Worm (Caenorhabditis elegans): ENCODE measurements around the gene ZK757.10.

ZK757.10 gene

ce11 chrIII:9876951-9877350 lies at the start of gene ZK757.10:
ZK757.10 (plus strand) TSS chrIII:9877251.
- no peak for TF ChIP-seq zag-1 (tag; optimal IDR thresholded peaks at IDR 0.05)
- TF ChIP-seq ztf-11 (tag; optimal IDR thresholded peaks at IDR 0.05), result no peak
- no peak for TF ChIP-seq nhr-77 (tag; optimal IDR thresholded peaks at IDR 0.05)
- TF ChIP-seq lsy-12 (tag; optimal IDR thresholded peaks at IDR 0.05), result no peak
- TF ChIP-seq ceh-9 (tag; optimal IDR thresholded peaks at IDR 0.05), result no peak
- TF ChIP-seq eor-1 (tag; optimal IDR thresholded peaks at IDR 0.05), result no peak
- TF ChIP-seq ZK546.5 (tag; optimal IDR thresholded peaks at IDR 0.05), result no peak
- no peak for TF ChIP-seq ceh-28 (tag; optimal IDR thresholded peaks at IDR 0.05)
- no peak for TF ChIP-seq nhr-23 (tag; optimal IDR thresholded peaks at IDR 0.05)
- TF ChIP-seq aly-2 (tag; optimal IDR thresholded peaks at IDR 0.05), result no peak
- TF ChIP-seq R02D3.7 (tag; optimal IDR thresholded peaks at IDR 0.05), result no peak
- no peak for TF ChIP-seq lin-39 (tag; optimal IDR thresholded peaks at IDR 0.05)
- no peak for TF ChIP-seq egl-27 (tag; optimal IDR thresholded peaks at IDR 0.05)
- TF ChIP-seq mdl-1 (tag; optimal IDR thresholded peaks at IDR 0.05), result no peak
- TF ChIP-seq egl-5 (tag; optimal IDR thresholded peaks at IDR 0.05), result no peak

ce11 chrIII:9830502-9830901 lies 46.5 kb upstream of the ZK757.10 start, which contains the start of gene ZK632.12:
ZK632.12 (plus strand) TSS chrIII:9830802.
- no peak for TF ChIP-seq egl-27 (tag; optimal IDR thresholded peaks at IDR 0.05)
- no peak for TF ChIP-seq mdl-1 (tag; optimal IDR thresholded peaks at IDR 0.05)
- peak; percentile 39 for TF ChIP-seq pha-4 (tag; optimal IDR thresholded peaks at IDR 0.05)

ce11 chrIII:9832569-9832968 lies 44.5 kb upstream of the ZK757.10 start:
- TF ChIP-seq R02D3.7 (tag; optimal IDR thresholded peaks at IDR 0.05) (no peak), nhr-76 (tag; optimal IDR thresholded peaks at IDR 0.05) (no peak), ceh-16 (tag; optimal IDR thresholded peaks at IDR 0.05) (no peak), ceh-82 (tag; optimal IDR thresholded peaks at IDR 0.05) (no peak), lin-15B (tag; optimal IDR thresholded peaks at IDR 0.05) (no peak), nhr-28 (tag; optimal IDR thresholded peaks at IDR 0.05) (no peak), tbx-2 (tag; optimal IDR thresholded peaks at IDR 0.05) (no peak), mml-1 (tag; optimal IDR thresholded peaks at IDR 0.05) (no peak), jun-1 (tag; optimal IDR thresholded peaks at IDR 0.05) (no peak), daf-12 (tag; optimal IDR thresholded peaks at IDR 0.05) (no peak), nhr-237 (tag; optimal IDR thresholded peaks at IDR 0.05) (no peak), ama-1 (optimal IDR thresholded peaks at IDR 0.05) (no peak), ztf-4 (tag; optimal IDR thresholded peaks at IDR 0.05) (no peak), ceh-28 (tag; optimal IDR thresholded peaks at IDR 0.05) (no peak), mdl-1 (tag; optimal IDR thresholded peaks at IDR 0.05) (no peak), nhr-11 (tag; optimal IDR thresholded peaks at IDR 0.05) (no peak)

- TF ChIP-seq egl-5 (tag; optimal IDR thresholded peaks at IDR 0.05) (no peak), lin-15B (tag; optimal IDR thresholded peaks at IDR 0.05) (no peak), ceh-28 (tag; optimal IDR thresholded peaks at IDR 0.05) (no peak), mml-1 (tag; optimal IDR thresholded peaks at IDR 0.05) (no peak), ama-1 (optimal IDR thresholded peaks at IDR 0.05) (no peak), nhr-25 (tag; optimal IDR thresholded peaks at IDR 0.05) (no peak), sea-2 (GFP tag; optimal IDR thresholded peaks at IDR 0.05) (no peak), fos-1 (tag; optimal IDR thresholded peaks at IDR 0.05) (no peak), pqm-1 (tag; optimal IDR thresholded peaks at IDR 0.05) (no peak), nhr-23 (tag; optimal IDR thresholded peaks at IDR 0.05) (no peak), nhr-12 (tag; optimal IDR thresholded peaks at IDR 0.05) (no peak), ZK546.5 (tag; optimal IDR thresholded peaks at IDR 0.05) (no peak), nhr-76 (tag; optimal IDR thresholded peaks at IDR 0.05) (no peak), zag-1 (tag; optimal IDR thresholded peaks at IDR 0.05) (no peak), tbx-2 (tag; optimal IDR thresholded peaks at IDR 0.05) (no peak), ceh-82 (tag; optimal IDR thresholded peaks at IDR 0.05) (no peak)
Measured at ce11 chrIII:9834888-9835287, 42.2 kb upstream of the ZK757.10 start, which contains the start of gene K11H3.8. K11H3.8 (plus strand) TSS chrIII:9835188.

ce11 chrIII:9843715-9844114 lies 33.3 kb upstream of the ZK757.10 start, which contains the start of gene K11H3.5:
K11H3.5 (plus strand) TSS chrIII:9843768.
- TF ChIP-seq nhr-237 (tag; optimal IDR thresholded peaks at IDR 0.05) (no peak), ztf-11 (tag; optimal IDR thresholded peaks at IDR 0.05) (no peak), pqm-1 (tag; optimal IDR thresholded peaks at IDR 0.05) (no peak), fkh-2 (tag; optimal IDR thresholded peaks at IDR 0.05) (no peak), elt-1 (tag; optimal IDR thresholded peaks at IDR 0.05) (no peak), skn-1 (tag; optimal IDR thresholded peaks at IDR 0.05) (no peak), nhr-11 (tag; optimal IDR thresholded peaks at IDR 0.05) (no peak), unc-62 (GFP tag; optimal IDR thresholded peaks at IDR 0.05) (no peak), fos-1 (tag; optimal IDR thresholded peaks at IDR 0.05) (no peak), lsy-12 (tag; optimal IDR thresholded peaks at IDR 0.05) (no peak), egl-27 (tag; optimal IDR thresholded peaks at IDR 0.05) (no peak), snpc-4 (tag; optimal IDR thresholded peaks at IDR 0.05) (no peak)
